Fruit fly (Drosophila melanogaster) whole organism, wandering third instar larva: ENCODE measurements around the gene Ir7g.

Experiments
- Abd-B ChIP-seq: fragments of >200 bp; optimal IDR thresholded peaks from 2 replicates; lab custom pipeline; 2017; ENCODE audit warnings: missing biosample characterization, missing genetic modification characterization
- CG32264 ChIP-seq: fragments of 200-800 bp; sonication (Bioruptor generic); optimal IDR thresholded peaks from 2 replicates; lab custom pipeline; 2016; ENCODE audit warnings: missing biosample characterization, missing genetic modification characterization
- CG9705 ChIP-seq: fragments of 200-800 bp; sonication (Bioruptor generic); optimal IDR thresholded peaks from 2 replicates; lab custom pipeline; 2018; ENCODE audit warnings: missing biosample characterization, mild to moderate bottlenecking, missing genetic modification characterization
- CrebA ChIP-seq: fragments of 200-800 bp; sonication (Bioruptor generic); optimal IDR thresholded peaks from 2 replicates; lab custom pipeline; 2016; ENCODE audit warnings: missing biosample characterization, mild to moderate bottlenecking, missing genetic modification characterization, borderline replicate concordance
- Dfd ChIP-seq: fragments of >200 bp; optimal IDR thresholded peaks from 2 replicates; lab custom pipeline; 2017; ENCODE audit warnings: missing biosample characterization, missing genetic modification characterization
- Dif ChIP-seq: fragments of 200-275, 200-300 bp; sonication (Bioruptor generic); optimal IDR thresholded peaks from 2 replicates; lab custom pipeline; 2018; ENCODE audit warnings: missing biosample characterization, missing genetic modification characterization; ENCODE audit not compliant: partially characterized antibody
- GATAd ChIP-seq: sonication (Bioruptor generic); optimal IDR thresholded peaks from 2 replicates; lab custom pipeline; 2016; ENCODE audit warnings: missing biosample characterization, missing genetic modification characterization
- HLH106 ChIP-seq: fragments of 200-800 bp; optimal IDR thresholded peaks from 3 replicates; lab custom pipeline; 2019; ENCODE audit warnings: missing biosample characterization, mild to moderate bottlenecking, missing genetic modification characterization, moderate library complexity
- Hnf4 ChIP-seq: fragments of 200-800 bp; sonication (Bioruptor generic); optimal IDR thresholded peaks from 2 replicates; lab custom pipeline; 2016; ENCODE audit warnings: missing biosample characterization, mild to moderate bottlenecking, missing genetic modification characterization
- Hr78 ChIP-seq: fragments of >200 bp; optimal IDR thresholded peaks from 2 replicates; lab custom pipeline; 2017; ENCODE audit warnings: missing biosample characterization, missing genetic modification characterization
- Hr83 ChIP-seq: fragments of 200-300 bp; sonication (Bioruptor generic); optimal IDR thresholded peaks from 2 replicates; lab custom pipeline; 2016; ENCODE audit warnings: missing biosample characterization, mild to moderate bottlenecking, missing genetic modification characterization, moderate library complexity; ENCODE audit not compliant: poor library complexity, severe bottlenecking
- Jra ChIP-seq: sonication (Bioruptor generic); optimal IDR thresholded peaks from 2 replicates; lab custom pipeline; 2016; ENCODE audit warnings: missing biosample characterization, missing genetic modification characterization
- Mio ChIP-seq: sonication (Bioruptor generic); optimal IDR thresholded peaks from 2 replicates; lab custom pipeline; 2016; ENCODE audit warnings: missing biosample characterization, missing genetic modification characterization
- Myc ChIP-seq: fragments of >200 bp; optimal IDR thresholded peaks from 2 replicates; lab custom pipeline; 2017
- N ChIP-seq: fragments of >200 bp; optimal IDR thresholded peaks from 2 replicates; lab custom pipeline; 2018; ENCODE audit warnings: missing biosample characterization, missing external identifiers, missing genetic modification characterization
- OdsH ChIP-seq: fragments of 200-800 bp; sonication (Bioruptor generic); optimal IDR thresholded peaks from 2 replicates; lab custom pipeline; 2016; ENCODE audit warnings: missing biosample characterization, mild to moderate bottlenecking, missing genetic modification characterization
- Rel ChIP-seq, 2 experiments: fragments of 200-800 bp; sonication (Bioruptor generic) in 1 of 2; optimal IDR thresholded peaks; 2 replicates in 1 of 2; 3 replicates in 1 of 2; lab custom pipeline; 2016 to 2019; ENCODE audit warnings: mild to moderate bottlenecking in 2 of 2, missing biosample characterization in 2 of 2, missing genetic modification characterization in 2 of 2, moderate library complexity in 1 of 2
- Sp1 ChIP-seq: fragments of 200-800 bp; sonication (Bioruptor generic); optimal IDR thresholded peaks from 3 replicates; lab custom pipeline; 2019; ENCODE audit warnings: missing biosample characterization, mild to moderate bottlenecking, missing genetic modification characterization, moderate library complexity
- Vsx2 ChIP-seq: fragments of 200-300, 225-300 bp; sonication (Bioruptor generic); optimal IDR thresholded peaks from 2 replicates; lab custom pipeline; 2018; ENCODE audit warnings: missing biosample characterization, missing genetic modification characterization; ENCODE audit not compliant: partially characterized antibody
- br ChIP-seq: fragments of 200-800 bp; sonication (Bioruptor generic); optimal IDR thresholded peaks from 2 replicates; lab custom pipeline; 2016; ENCODE audit warnings: missing biosample characterization, missing genetic modification characterization
- brk ChIP-seq: fragments of 200-800 bp; sonication (Bioruptor generic); optimal IDR thresholded peaks from 2 replicates; lab custom pipeline; 2016; ENCODE audit warnings: missing biosample characterization, mild to moderate bottlenecking, missing genetic modification characterization
- dl ChIP-seq, 2 experiments: fragments of 175-275, 200-275 bp in 1 of 2; fragments of 200-275 bp in 1 of 2; sonication (Bioruptor generic); optimal IDR thresholded peaks; lab custom pipeline; 2018; ENCODE audit warnings: mild to moderate bottlenecking in 2 of 2, missing biosample characterization in 2 of 2, missing genetic modification characterization in 2 of 2, moderate library complexity in 2 of 2; ENCODE audit not compliant: partially characterized antibody in 2 of 2, insufficient read depth in 1 of 2
- dmrt93B ChIP-seq: fragments of 200-800 bp; sonication (Bioruptor generic); optimal IDR thresholded peaks from 2 replicates; lab custom pipeline; 2018; ENCODE audit warnings: missing biosample characterization, mild to moderate bottlenecking, missing genetic modification characterization
- dsf ChIP-seq: sonication (Bioruptor generic); optimal IDR thresholded peaks from 2 replicates; lab custom pipeline; 2016; ENCODE audit warnings: missing biosample characterization, missing genetic modification characterization, borderline replicate concordance
- ey ChIP-seq: fragments of 200-800 bp; sonication (Bioruptor generic); optimal IDR thresholded peaks from 2 replicates; lab custom pipeline; 2016; ENCODE audit warnings: missing biosample characterization, missing genetic modification characterization
- foxo ChIP-seq, 2 experiments: fragments of 200-800 bp; sonication (Bioruptor generic); optimal IDR thresholded peaks; 2 replicates in 1 of 2; 3 replicates in 1 of 2; lab custom pipeline; 2016 to 2017; ENCODE audit warnings: missing biosample characterization in 2 of 2, missing genetic modification characterization in 2 of 2
- fru ChIP-seq: fragments of 200-800 bp; sonication (Bioruptor generic); optimal IDR thresholded peaks from 3 replicates; lab custom pipeline; 2016; ENCODE audit warnings: missing biosample characterization, mild to moderate bottlenecking, missing genetic modification characterization
- h ChIP-seq: fragments of 200-800 bp; sonication (Bioruptor generic); optimal IDR thresholded peaks from 3 replicates; lab custom pipeline; 2016; ENCODE audit warnings: missing biosample characterization, mild to moderate bottlenecking, missing genetic modification characterization
- jim ChIP-seq: fragments of 175-275, 200-325 bp; sonication (Bioruptor generic); optimal IDR thresholded peaks from 2 replicates; lab custom pipeline; 2016; ENCODE audit warnings: missing biosample characterization, mild to moderate bottlenecking, missing genetic modification characterization
- lola ChIP-seq: fragments of >200 bp; optimal IDR thresholded peaks from 2 replicates; lab custom pipeline; 2017; ENCODE audit warnings: missing biosample characterization, missing genetic modification characterization
- pan ChIP-seq: fragments of >200 bp; optimal IDR thresholded peaks from 2 replicates; lab custom pipeline; 2017
- psq ChIP-seq: fragments of 200-800 bp; sonication (Bioruptor generic); optimal IDR thresholded peaks from 3 replicates; lab custom pipeline; 2017; ENCODE audit warnings: missing biosample characterization, mild to moderate bottlenecking, missing genetic modification characterization, moderate library complexity
- rgr ChIP-seq: fragments of 200-800 bp; sonication (Bioruptor generic); optimal IDR thresholded peaks from 3 replicates; lab custom pipeline; 2016; ENCODE audit warnings: missing biosample characterization, mild to moderate bottlenecking, missing genetic modification characterization
- sage ChIP-seq: fragments of 200-800 bp; sonication (Bioruptor generic); optimal IDR thresholded peaks from 2 replicates; lab custom pipeline; 2016; ENCODE audit warnings: missing biosample characterization, mild to moderate bottlenecking, missing genetic modification characterization
- sv ChIP-seq: fragments of 200-800 bp; sonication (Bioruptor generic); optimal IDR thresholded peaks from 3 replicates; lab custom pipeline; 2016; ENCODE audit warnings: missing biosample characterization, missing genetic modification characterization
- tai ChIP-seq: sonication (Bioruptor generic); optimal IDR thresholded peaks from 2 replicates; lab custom pipeline; 2016; ENCODE audit warnings: missing biosample characterization, missing genetic modification characterization
- usp ChIP-seq: fragments of >200 bp; optimal IDR thresholded peaks from 2 replicates; lab custom pipeline; 2017; ENCODE audit warnings: missing biosample characterization, missing genetic modification characterization
- woc ChIP-seq: sonication (Bioruptor generic); optimal IDR thresholded peaks from 2 replicates; lab custom pipeline; 2016; ENCODE audit warnings: missing biosample characterization, mild to moderate bottlenecking, missing genetic modification characterization

The Ir7g gene

DNA sequence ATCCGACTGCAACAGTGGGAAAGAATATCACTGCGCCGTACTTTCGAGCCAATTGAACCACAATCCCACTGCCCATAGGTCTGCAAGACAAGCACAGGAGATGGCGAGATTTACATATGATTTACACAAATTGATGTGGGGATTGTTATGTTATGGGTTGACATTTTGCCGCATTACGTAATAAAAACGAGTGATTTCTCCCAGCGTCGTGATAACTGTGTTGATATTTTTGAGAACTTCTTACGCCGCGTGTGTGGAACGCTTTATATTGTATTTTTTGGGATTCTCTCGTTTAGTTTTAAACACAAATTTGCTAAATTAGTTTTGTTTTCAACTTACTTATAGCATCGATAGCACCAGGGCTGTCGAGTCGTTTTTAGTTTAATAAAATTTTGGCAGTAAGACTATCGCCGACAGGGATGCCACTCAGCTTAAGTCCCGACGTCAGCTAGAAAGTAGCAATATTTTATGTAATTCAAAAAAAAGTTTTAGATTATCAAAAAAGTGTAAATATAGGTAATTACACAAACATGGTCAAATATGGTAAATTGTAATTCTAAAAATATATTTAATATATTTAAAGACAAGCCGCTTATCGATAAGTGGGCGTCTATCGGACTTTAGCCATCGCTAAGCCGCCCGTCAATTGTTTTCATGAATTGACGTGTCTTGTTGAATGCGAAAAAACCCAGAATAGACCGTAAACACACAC, 9.1 kb downstream of the Ir7g start, which contains the start of the genes CG45089, ND-MNLL and p115:
Gene CG45089 (minus strand): TSS at position 388 of the 712 bp plus-strand sequence.
Gene ND-MNLL (minus strand): TSS at position 388 of the 712 bp plus-strand sequence.
Gene p115 (plus strand): TSS at position 621 of the 712 bp plus-strand sequence.
- TF ChIP-seq sv (GFP tag; lab: Kevin White, UChicago) (peak; percentile 44), pan (lab: Kevin White, UChicago) (no peak), Jra (GFP tag; lab: Kevin White, UChicago) (peak; percentile 33), h (GFP tag; lab: Kevin White, UChicago) (peak; percentile 69), br (peak; percentile 40), sage (GFP tag; lab: Kevin White, UChicago) (peak; percentile 54), Sp1 (peak; percentile 59), usp (GFP tag; lab: Kevin White, UChicago) (no peak), dsf (peak; percentile 32), Dif (no peak), Myc (lab: Kevin White, UChicago) (peak; percentile 68), foxo (GFP tag; optimal IDR thresholded peaks at IDR 0.05; lab: Kevin White, UChicago) (peak in 1 of 2 experiments; percentile 79), OdsH (GFP tag; lab: Kevin White, UChicago) (peak; percentile 50), HLH106 (tag; lab: Kevin White, UChicago) (peak; percentile 78), rgr (peak; percentile 70), brk (GFP tag; lab: Kevin White, UChicago) (no peak), Hr83 (peak; percentile 31), ey (GFP tag; lab: Kevin White, UChicago) (peak; percentile 30), Dfd (GFP tag; lab: Kevin White, UChicago) (no peak), jim (no peak), Abd-B (GFP tag; lab: Kevin White, UChicago) (no peak), woc (GFP tag; lab: Kevin White, UChicago) (peak; percentile 61), CrebA (GFP tag; lab: Kevin White, UChicago) (no peak), Hnf4 (GFP tag; lab: Kevin White, UChicago) (peak; percentile 79), N (no peak), dl (GFP tag; optimal IDR thresholded peaks at IDR 0.05; lab: Kevin White, UChicago; ENCODE audit: insufficient read depth in 1 of 2, partially characterized antibody in 2 of 2) (no peak), Vsx2 (GFP tag; lab: Kevin White, UChicago) (no peak), fru (peak; percentile 59), CG9705 (GFP tag; lab: Kevin White, UChicago) (peak; percentile 50), CG32264 (GFP tag; lab: Kevin White, UChicago) (no peak), lola (GFP tag; lab: Kevin White, UChicago) (no peak), Hr78 (GFP tag; lab: Kevin White, UChicago) (no peak), Rel (GFP tag; optimal IDR thresholded peaks at IDR 0.05; lab: Kevin White, UChicago) (no peak), Rel (tag; optimal IDR thresholded peaks at IDR 0.05; lab: Kevin White, UChicago) (peak; percentile 21), dmrt93B (GFP tag; lab: Kevin White, UChicago) (peak; percentile 9), psq (peak; percentile 55), Mio (GFP tag; lab: Kevin White, UChicago) (no peak), GATAd (peak; percentile 37), tai (GFP tag; lab: Kevin White, UChicago) (no peak)

DNA sequence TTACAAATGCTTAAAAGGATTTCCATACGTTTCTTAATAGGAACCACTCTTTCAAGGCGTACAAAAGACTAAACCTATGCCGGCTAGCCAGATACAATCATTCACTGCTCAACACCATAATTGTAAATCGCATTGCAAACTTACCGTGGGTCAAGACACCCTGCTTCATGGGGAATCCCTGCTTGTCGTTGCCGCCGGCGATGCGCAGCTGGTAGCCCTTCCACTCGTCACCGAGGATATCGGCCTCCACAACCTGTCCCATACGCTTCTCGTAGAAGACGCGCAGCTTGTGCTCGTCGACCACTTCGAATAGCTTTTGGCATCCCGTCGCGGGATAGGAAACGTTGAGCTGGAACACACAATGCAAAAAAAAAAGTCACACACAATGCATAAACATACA, 16.2 kb downstream of the Ir7g start:
- TF ChIP-seq sage (GFP tag; lab: Kevin White, UChicago), result no peak
- no peak for TF ChIP-seq Rel (GFP tag; optimal IDR thresholded peaks at IDR 0.05; lab: Kevin White, UChicago)
- TF ChIP-seq Rel (tag; optimal IDR thresholded peaks at IDR 0.05; lab: Kevin White, UChicago), result peak; percentile 88
- no peak for TF ChIP-seq Jra (GFP tag; lab: Kevin White, UChicago)
- TF ChIP-seq, all 38 proteins: peak for 1
